Worm (Caenorhabditis elegans) whole organism, L1 larva: ENCODE results near the gene C45G9.10.

Experiments used
- C34B4.2 ChIP-seq: sonication (generic microtip); optimal IDR thresholded peaks from 2 replicates; lab custom pipeline; 2017; ENCODE audit warnings: mild to moderate bottlenecking, missing genetic modification characterization, missing compliant biosample characterization
- F16B12.6 ChIP-seq: fragments of 150-350 bp; optimal IDR thresholded peaks from 2 replicates; lab custom pipeline; 2014; ENCODE audit warnings: missing biosample characterization, missing genetic modification characterization
- alr-1 ChIP-seq: fragments of 200-800 bp; sonication (Bioruptor generic); optimal IDR thresholded peaks from 2 replicates; lab custom pipeline; 2018; ENCODE audit warnings: borderline replicate concordance, mild to moderate bottlenecking, missing genetic modification characterization, missing compliant biosample characterization
- ceh-8 ChIP-seq: fragments of 200-800 bp; sonication (Bioruptor generic); optimal IDR thresholded peaks from 2 replicates; lab custom pipeline; 2018; ENCODE audit warnings: mild to moderate bottlenecking, missing genetic modification characterization, moderate library complexity, missing compliant biosample characterization
- ceh-82 ChIP-seq, 3 experiments: fragments of 150-350 bp in 1 of 3; sonication (generic microtip) in 2 of 3; optimal IDR thresholded peaks; 2 replicates each; lab custom pipeline; 2014 to 2017; ENCODE audit warnings: missing biosample characterization in 3 of 3, missing genetic modification characterization in 3 of 3
- ceh-88 ChIP-seq: fragments of 200-800 bp; sonication (Bioruptor generic); IDR thresholded peaks from 2 replicates; pipeline ENCODE4 v1.3.6; 2022; ENCODE audit warnings: missing genetic modification characterization, missing compliant biosample characterization
- ceh-90 ChIP-seq: sonication (generic microtip); optimal IDR thresholded peaks from 2 replicates; lab custom pipeline; 2016; ENCODE audit warnings: missing genetic modification characterization, missing compliant biosample characterization
- ces-1 ChIP-seq: fragments of 150-350 bp; optimal IDR thresholded peaks from 2 replicates; lab custom pipeline; 2014; ENCODE audit warnings: missing biosample characterization, missing genetic modification reagents, missing genetic modification characterization
- dpl-1 ChIP-seq, 3 experiments: fragments of 150-350 bp in 2 of 3; sonication (generic microtip) in 1 of 3; optimal IDR thresholded peaks; 2 replicates each; lab custom pipeline; 2014 to 2017; ENCODE audit warnings: missing biosample characterization in 3 of 3, missing genetic modification characterization in 3 of 3, missing genetic modification reagents in 3 of 3
- efl-1 ChIP-seq, 4 experiments: fragments of 150-350 bp; optimal IDR thresholded peaks in 3 of 4; peaks in 1 of 4; 1 replicate in 1 of 4; 2 replicates in 3 of 4; lab custom pipeline; 2014; ENCODE audit warnings: missing biosample characterization in 2 of 4, missing genetic modification characterization in 2 of 4, missing genetic modification reagents in 2 of 4
- efl-3 ChIP-seq: fragments of 200-800 bp; sonication (Bioruptor generic); optimal IDR thresholded peaks from 2 replicates; lab custom pipeline; 2018; ENCODE audit warnings: mild to moderate bottlenecking, missing genetic modification characterization, missing compliant biosample characterization
- elt-2 ChIP-seq: sonication (generic microtip); optimal IDR thresholded peaks from 2 replicates; lab custom pipeline; 2016; ENCODE audit warnings: missing genetic modification characterization, mild to moderate bottlenecking, inconsistent platforms, missing compliant biosample characterization, missing genetic modification reagents
- fos-1 ChIP-seq: fragments of 150-350 bp; optimal IDR thresholded peaks from 2 replicates; lab custom pipeline; 2014; ENCODE audit warnings: missing biosample characterization, missing genetic modification characterization
- isw-1 ChIP-seq: fragments of 200-800 bp; sonication (Bioruptor generic); IDR thresholded peaks from 2 replicates; pipeline ENCODE4 v1.3.6; 2022; ENCODE audit warnings: missing genetic modification characterization, missing compliant biosample characterization
- lin-14 ChIP-seq: fragments of 200-800 bp; sonication (Bioruptor generic); optimal IDR thresholded peaks from 2 replicates; lab custom pipeline; 2018; ENCODE audit warnings: mild to moderate bottlenecking, missing genetic modification characterization, moderate library complexity, missing compliant biosample characterization
- lin-15B ChIP-seq: fragments of 150-350 bp; sonication (generic microtip); optimal IDR thresholded peaks from 3 replicates; lab custom pipeline; 2014; ENCODE audit warnings: missing biosample characterization, missing genetic modification characterization
- lsy-2 ChIP-seq, 2 experiments: fragments of 150-350 bp; optimal IDR thresholded peaks; 2 replicates each; lab custom pipeline; 2014; ENCODE audit warnings: missing biosample characterization in 2 of 2, missing genetic modification characterization in 2 of 2
- mdl-1 ChIP-seq, 2 experiments: fragments of 150-350 bp; optimal IDR thresholded peaks; 2 replicates each; lab custom pipeline; 2014 to 2017; ENCODE audit warnings: missing biosample characterization in 2 of 2, missing genetic modification characterization in 2 of 2, inconsistent platforms in 1 of 2
- nhr-11 ChIP-seq: fragments of 150-350 bp; optimal IDR thresholded peaks from 2 replicates; lab custom pipeline; 2014; ENCODE audit warnings: missing biosample characterization, missing genetic modification characterization
- nhr-19 ChIP-seq: fragments of 200-800 bp; sonication (Bioruptor generic); conservative IDR thresholded peaks from 2 replicates; pipeline ENCODE4 v1.3.6; 2022; ENCODE audit warnings: missing genetic modification characterization, missing compliant biosample characterization
- nhr-237 ChIP-seq: fragments of 150-350 bp; optimal IDR thresholded peaks from 2 replicates; lab custom pipeline; 2014; ENCODE audit warnings: missing biosample characterization, missing genetic modification characterization
- nhr-28 ChIP-seq: fragments of 150-350 bp; optimal IDR thresholded peaks from 2 replicates; lab custom pipeline; 2014; ENCODE audit warnings: missing biosample characterization, missing genetic modification characterization
- nhr-85 ChIP-seq: sonication (generic microtip); peaks from one replicate; lab custom pipeline; 2016; ENCODE audit warnings: missing genetic modification characterization, inconsistent platforms, missing compliant biosample characterization
- pag-3 ChIP-seq: sonication (generic microtip); optimal IDR thresholded peaks from 2 replicates; lab custom pipeline; 2017; ENCODE audit warnings: missing genetic modification characterization, mild to moderate bottlenecking, missing compliant biosample characterization, antibody characterized with exemption, borderline replicate concordance; ENCODE audit not compliant: insufficient read depth
- pqm-1 ChIP-seq: sonication (generic microtip); optimal IDR thresholded peaks from 3 replicates; lab custom pipeline; 2017; ENCODE audit warnings: missing biosample characterization, missing genetic modification characterization
- snu-23 ChIP-seq: sonication (generic microtip); optimal IDR thresholded peaks from 2 replicates; lab custom pipeline; 2016; ENCODE audit warnings: missing genetic modification characterization, missing compliant biosample characterization
- sox-4 ChIP-seq: sonication (generic microtip); optimal IDR thresholded peaks from 2 replicates; lab custom pipeline; 2016; ENCODE audit warnings: missing genetic modification characterization, missing compliant biosample characterization
- sptf-1 ChIP-seq: fragments of 150-350 bp; optimal IDR thresholded peaks from 2 replicates; lab custom pipeline; 2014; ENCODE audit warnings: missing biosample characterization, missing genetic modification characterization
- sup-37 ChIP-seq: fragments of 200-800 bp; sonication (Bioruptor generic); optimal IDR thresholded peaks from 2 replicates; lab custom pipeline; 2018; ENCODE audit warnings: mild to moderate bottlenecking, missing genetic modification characterization, missing compliant biosample characterization
- tlp-1 ChIP-seq: fragments of 150-350 bp; optimal IDR thresholded peaks from 2 replicates; lab custom pipeline; 2014; ENCODE audit warnings: missing biosample characterization, missing genetic modification characterization
- unc-30 ChIP-seq: sonication (generic microtip); optimal IDR thresholded peaks from 2 replicates; lab custom pipeline; 2017; ENCODE audit warnings: missing biosample characterization, missing genetic modification characterization
- unc-62 ChIP-seq: fragments of 150-350 bp; optimal IDR thresholded peaks from 2 replicates; lab custom pipeline; 2014; ENCODE audit warnings: missing biosample characterization, missing genetic modification reagents, missing genetic modification characterization
- unc-86 ChIP-seq: sonication (generic microtip); optimal IDR thresholded peaks from 2 replicates; lab custom pipeline; 2016; ENCODE audit warnings: missing genetic modification characterization, missing compliant biosample characterization
- unc-98 ChIP-seq: fragments of 200-800 bp; sonication (Bioruptor generic); IDR thresholded peaks from 2 replicates; pipeline ENCODE4 v1.3.6; 2022; ENCODE audit warnings: missing genetic modification characterization, missing compliant biosample characterization
- ztf-11 ChIP-seq, 2 experiments: sonication (generic microtip); optimal IDR thresholded peaks; 2 replicates each; lab custom pipeline; 2016 to 2017; ENCODE audit warnings: missing genetic modification characterization in 2 of 2, missing biosample characterization in 1 of 2, missing compliant biosample characterization in 1 of 2

The C45G9.10 gene

ce11 chrIII:5031375-5031836 is 30.3 kb downstream of the C45G9.10 start (continued):
- peak; percentile 43 to 79 for TF ChIP-seq lsy-2 (tag; optimal IDR thresholded peaks at IDR 0.05; lab: Kevin White, UChicago)
- peak in 2 of 3 experiments; percentile 5 to 32 for TF ChIP-seq ceh-82 (tag; optimal IDR thresholded peaks at IDR 0.05; lab: Kevin White, UChicago)
- peak; percentile 73 for TF ChIP-seq snu-23 (GFP tag; lab: Kevin White, UChicago)
- peak; percentile 79 for TF ChIP-seq nhr-85
- TF ChIP-seq fos-1 (tag; lab: Kevin White, UChicago) = peak; percentile 41
- TF ChIP-seq, all 84 proteins: peak for 50; not testable (repeated sequence) for 34

ce11 chrIII:5030629-5031028 is 31.1 kb downstream of the C45G9.10 start, which contains the start of gene klp-6:
TSS of gene klp-6 (plus strand) at chrIII:5030929.
- no peak for TF ChIP-seq alr-1 (tag; lab: Kevin White, UChicago)
- no peak for TF ChIP-seq pqm-1 (tag; lab: Kevin White, UChicago)
- no peak for TF ChIP-seq unc-30 (tag; lab: Kevin White, UChicago)
- TF ChIP-seq sptf-1 (tag; lab: Kevin White, UChicago) = no peak
- no peak for TF ChIP-seq nhr-19 (GFP tag; lab: Robert Waterston, UW)
- TF ChIP-seq pag-3 (tag; lab: Kevin White, UChicago) = no peak
- no peak for TF ChIP-seq tlp-1 (tag; lab: Kevin White, UChicago)
- no peak for TF ChIP-seq elt-2 (tag; lab: Kevin White, UChicago)
- TF ChIP-seq nhr-237 (tag; lab: Kevin White, UChicago) = no peak
- TF ChIP-seq mdl-1 (tag; optimal IDR thresholded peaks at IDR 0.05; lab: Kevin White, UChicago) = no peak
- no peak for TF ChIP-seq unc-62 (GFP tag; lab: Kevin White, UChicago)
- TF ChIP-seq ceh-82 (tag; optimal IDR thresholded peaks at IDR 0.05; lab: Kevin White, UChicago) = no peak
- no peak for TF ChIP-seq nhr-11
- TF ChIP-seq fos-1 (tag; lab: Kevin White, UChicago) = no peak

- TF ChIP-seq ces-1 (GFP tag; lab: Kevin White, UChicago) = no peak
- no peak for TF ChIP-seq ztf-11 (tag; optimal IDR thresholded peaks at IDR 0.05; lab: Kevin White, UChicago)
- no peak for TF ChIP-seq alr-1 (tag; lab: Kevin White, UChicago)
- TF ChIP-seq efl-1 (optimal IDR thresholded peaks at IDR 0.05; lab: Kevin White, UChicago) = no peak
- no peak for TF ChIP-seq efl-1 (GFP tag; optimal IDR thresholded peaks at IDR 0.05 in 1 of 2; lab: Kevin White, UChicago)
- TF ChIP-seq lin-14 = no peak
- no peak for TF ChIP-seq lin-15B
- TF ChIP-seq lsy-2 (tag; optimal IDR thresholded peaks at IDR 0.05; lab: Kevin White, UChicago) = no peak
- no peak for TF ChIP-seq dpl-1 (GFP tag; optimal IDR thresholded peaks at IDR 0.05; lab: Kevin White, UChicago)
- TF ChIP-seq efl-3 (GFP tag; lab: Kevin White, UChicago) = no peak
- TF ChIP-seq sox-4 (tag; lab: Kevin White, UChicago) = no peak
- TF ChIP-seq mdl-1 (tag; optimal IDR thresholded peaks at IDR 0.05; lab: Kevin White, UChicago) = no peak
- no peak for TF ChIP-seq nhr-19 (GFP tag; lab: Robert Waterston, UW)
- no peak for TF ChIP-seq pqm-1 (tag; lab: Kevin White, UChicago)
- TF ChIP-seq ceh-88 (GFP tag; lab: Robert Waterston, UW) = no peak
- no peak for TF ChIP-seq C34B4.2 (tag; lab: Kevin White, UChicago)
- no peak for TF ChIP-seq unc-98
Measured at ce11 chrIII:5027219-5027618, 34.5 kb downstream of the C45G9.10 start.

- TF ChIP-seq F16B12.6 (tag; lab: Kevin White, UChicago) (no peak), unc-86 (tag; lab: Kevin White, UChicago) (no peak), nhr-11 (no peak), isw-1 (GFP tag; lab: Robert Waterston, UW) (no peak), fos-1 (tag; lab: Kevin White, UChicago) (no peak), sup-37 (no peak), alr-1 (tag; lab: Kevin White, UChicago) (no peak), ztf-11 (tag; optimal IDR thresholded peaks at IDR 0.05; lab: Kevin White, UChicago) (no peak), pag-3 (tag; lab: Kevin White, UChicago) (no peak), pqm-1 (tag; lab: Kevin White, UChicago) (no peak), ceh-88 (GFP tag; lab: Robert Waterston, UW) (no peak), ceh-8 (GFP tag; lab: Kevin White, UChicago) (no peak), ceh-90 (no peak), mdl-1 (tag; optimal IDR thresholded peaks at IDR 0.05; lab: Kevin White, UChicago) (no peak), nhr-28 (tag; lab: Kevin White, UChicago) (no peak)
Measured at ce11 chrIII:5026366-5026765, 35.3 kb downstream of the C45G9.10 start.
